Fruit fly (Drosophila melanogaster) whole organism, embryonic: ENCODE data around the gene PhKgamma.
A peak's percentile ranks its signal among the peaks of the same experiment; 100 is the strongest.

Experiments used
- Ada2b ChIP-seq: fragments of 200-800 bp; sonication (Bioruptor generic); IDR thresholded peaks from 2 replicates; pipeline ENCODE4 v1.3.6; 2022; ENCODE audit warnings: missing biosample characterization, missing genetic modification characterization
- B-H1 ChIP-seq: fragments of 200-800 bp; sonication (Bioruptor generic); IDR thresholded peaks from 3 replicates; pipeline ENCODE4 v1.3.6; 2022; ENCODE audit warnings: missing biosample characterization, missing genetic modification characterization
- CG10267 ChIP-seq: fragments of 200-800 bp; sonication (Bioruptor generic); optimal IDR thresholded peaks from 2 replicates; lab custom pipeline; 2018; ENCODE audit warnings: missing biosample characterization, mild to moderate bottlenecking, missing genetic modification characterization, moderate library complexity
- CG11093 ChIP-seq: fragments of 200-800 bp; sonication (Bioruptor generic); IDR thresholded peaks from 3 replicates; pipeline ENCODE4 v1.3.6; 2022; ENCODE audit warnings: missing biosample characterization, missing genetic modification characterization
- CG11247 ChIP-seq: fragments of 200-800 bp; sonication (Bioruptor generic); IDR thresholded peaks from 2 replicates; pipeline ENCODE4 v1.3.6; 2022; ENCODE audit warnings: missing biosample characterization, missing genetic modification characterization
- CG11398 ChIP-seq: fragments of 200-800 bp; sonication (Bioruptor generic); optimal IDR thresholded peaks from 2 replicates; lab custom pipeline; 2016; ENCODE audit warnings: missing biosample characterization, missing genetic modification characterization
- CG11723 ChIP-seq: fragments of 200-800 bp; sonication (Bioruptor generic); optimal IDR thresholded peaks from 2 replicates; lab custom pipeline; 2017; ENCODE audit warnings: missing biosample characterization, mild to moderate bottlenecking, missing genetic modification characterization
- CG12071 ChIP-seq: fragments of 200-800 bp; sonication (Bioruptor generic); optimal IDR thresholded peaks from 3 replicates; lab custom pipeline; 2018; ENCODE audit warnings: missing biosample characterization, mild to moderate bottlenecking, missing genetic modification characterization
- CG12104 ChIP-seq: fragments of 200-800 bp; sonication (Bioruptor generic); optimal IDR thresholded peaks from 3 replicates; lab custom pipeline; 2016; ENCODE audit warnings: missing biosample characterization, missing genetic modification characterization
- CG12391 ChIP-seq: fragments of 200-800 bp; sonication (Bioruptor generic); optimal IDR thresholded peaks from 3 replicates; lab custom pipeline; 2018; ENCODE audit warnings: missing biosample characterization, mild to moderate bottlenecking, missing genetic modification characterization, moderate library complexity
- CG12942 ChIP-seq: fragments of 200-800 bp; sonication (Bioruptor generic); optimal IDR thresholded peaks from 3 replicates; lab custom pipeline; 2016; ENCODE audit warnings: missing biosample characterization, missing genetic modification characterization
- CG13424 ChIP-seq: fragments of 200-800 bp; sonication (Bioruptor generic); optimal IDR thresholded peaks from 2 replicates; lab custom pipeline; 2019; ENCODE audit warnings: missing biosample characterization, mild to moderate bottlenecking, missing genetic modification characterization, moderate library complexity
- CG13775 ChIP-seq: fragments of 200-800 bp; sonication (Bioruptor generic); optimal IDR thresholded peaks from 3 replicates; lab custom pipeline; 2017; ENCODE audit warnings: missing biosample characterization, mild to moderate bottlenecking, missing genetic modification characterization
- CG14965 ChIP-seq: fragments of 200-800 bp; sonication (Bioruptor generic); optimal IDR thresholded peaks from 2 replicates; lab custom pipeline; 2016; ENCODE audit warnings: missing biosample characterization, missing genetic modification characterization, borderline replicate concordance
- CG15073 ChIP-seq: fragments of 200-800 bp; sonication (Bioruptor generic); optimal IDR thresholded peaks from 2 replicates; lab custom pipeline; 2016; ENCODE audit warnings: missing biosample characterization, missing genetic modification characterization
- CG15269 ChIP-seq: fragments of 200-800 bp; sonication (Bioruptor generic); optimal IDR thresholded peaks from 2 replicates; lab custom pipeline; 2018; ENCODE audit warnings: missing biosample characterization, mild to moderate bottlenecking, missing genetic modification characterization, moderate library complexity
- CG32767 ChIP-seq: fragments of 200-800 bp; sonication (Bioruptor generic); IDR thresholded peaks from 2 replicates; pipeline ENCODE4 v1.3.6; 2022; ENCODE audit warnings: missing biosample characterization, missing genetic modification characterization
- CG33557 ChIP-seq: fragments of 200-800 bp; sonication (Bioruptor generic); optimal IDR thresholded peaks from 2 replicates; lab custom pipeline; 2019; ENCODE audit warnings: missing biosample characterization, mild to moderate bottlenecking, missing genetic modification characterization, moderate library complexity
- CG7745 ChIP-seq: fragments of 200-800 bp; sonication (Bioruptor generic); optimal IDR thresholded peaks from 2 replicates; lab custom pipeline; 2018; ENCODE audit warnings: missing biosample characterization, mild to moderate bottlenecking, missing genetic modification characterization, moderate library complexity
- CG8290 ChIP-seq, 3 experiments: fragments of 200-800 bp; sonication (Bioruptor generic); optimal IDR thresholded peaks; 2 replicates each; lab custom pipeline; 2016 to 2019; ENCODE audit warnings: missing biosample characterization in 3 of 3, missing genetic modification characterization in 3 of 3, mild to moderate bottlenecking in 2 of 3, moderate library complexity in 1 of 3
- CG8765 ChIP-seq: fragments of 200-800 bp; sonication (Bioruptor generic); IDR thresholded peaks from 2 replicates; pipeline ENCODE4 v1.3.6; 2022; ENCODE audit warnings: missing biosample characterization, missing genetic modification characterization
- CG9932 ChIP-seq: fragments of 200-800 bp; sonication (Bioruptor generic); IDR thresholded peaks from 2 replicates; pipeline ENCODE4 v1.3.6; 2022; ENCODE audit warnings: missing biosample characterization, missing genetic modification characterization
- CrebB ChIP-seq: fragments of 200-800 bp; sonication (Bioruptor generic); optimal IDR thresholded peaks from 3 replicates; lab custom pipeline; 2018; ENCODE audit warnings: missing biosample characterization, mild to moderate bottlenecking, missing genetic modification characterization
- Dip3 ChIP-seq: fragments of 200-800 bp; sonication (Bioruptor generic); optimal IDR thresholded peaks from 3 replicates; lab custom pipeline; 2016; ENCODE audit warnings: missing biosample characterization, missing genetic modification characterization
- Ets97D ChIP-seq: fragments of 200-800 bp; sonication (Bioruptor generic); optimal IDR thresholded peaks from 3 replicates; lab custom pipeline; 2016; ENCODE audit warnings: missing biosample characterization, missing genetic modification characterization
- H2.0 ChIP-seq: fragments of 200-800 bp; sonication (Bioruptor generic); IDR thresholded peaks from 2 replicates; pipeline ENCODE4 v1.3.6; 2022; ENCODE audit warnings: missing biosample characterization, missing genetic modification characterization
- HHEX ChIP-seq: fragments of 200-800 bp; sonication (Bioruptor generic); optimal IDR thresholded peaks from 3 replicates; lab custom pipeline; 2017; ENCODE audit warnings: missing biosample characterization, mild to moderate bottlenecking, missing genetic modification characterization, missing genetic modification reagents
- Hey ChIP-seq: fragments of 200-800 bp; sonication (Bioruptor generic); optimal IDR thresholded peaks from 3 replicates; lab custom pipeline; 2018; ENCODE audit warnings: missing biosample characterization, mild to moderate bottlenecking, missing genetic modification characterization
- HmgD ChIP-seq: fragments of 200-800 bp; sonication (Bioruptor generic); optimal IDR thresholded peaks from 3 replicates; lab custom pipeline; 2016; ENCODE audit warnings: missing biosample characterization, missing genetic modification characterization
- Hr51 ChIP-seq, 2 experiments: fragments of 200-800 bp; sonication (Bioruptor generic); optimal IDR thresholded peaks; 2 replicates in 1 of 2; 3 replicates in 1 of 2; lab custom pipeline; 2016 to 2018; ENCODE audit warnings: missing biosample characterization in 2 of 2, missing genetic modification characterization in 2 of 2, mild to moderate bottlenecking in 1 of 2, moderate library complexity in 1 of 2
- Hsf ChIP-seq: fragments of 200-800 bp; sonication (Bioruptor generic); optimal IDR thresholded peaks from 3 replicates; lab custom pipeline; 2016; ENCODE audit warnings: missing biosample characterization, missing genetic modification characterization
- Jarid2 ChIP-seq: fragments of 200-800 bp; sonication (Bioruptor generic); optimal IDR thresholded peaks from 3 replicates; lab custom pipeline; 2017; ENCODE audit warnings: mild to moderate bottlenecking, missing biosample characterization, missing genetic modification reagents, missing genetic modification characterization
- Meics ChIP-seq: fragments of 200-800 bp; sonication (Bioruptor generic); optimal IDR thresholded peaks from 2 replicates; lab custom pipeline; 2017; ENCODE audit warnings: missing biosample characterization, mild to moderate bottlenecking, missing genetic modification characterization
- Oaz ChIP-seq: fragments of 200-800 bp; sonication (Bioruptor generic); IDR thresholded peaks from 2 replicates; pipeline ENCODE4 v1.3.6; 2022; ENCODE audit warnings: missing biosample characterization, missing genetic modification characterization
- Ptx1 ChIP-seq: fragments of 200-800 bp; sonication (Bioruptor generic); IDR thresholded peaks from 2 replicates; pipeline ENCODE4 v1.3.6; 2022; ENCODE audit warnings: missing biosample characterization, missing genetic modification characterization
- Ravus ChIP-seq: fragments of 200-800 bp; sonication (Bioruptor generic); IDR thresholded peaks from 2 replicates; pipeline ENCODE4 v1.3.6; 2022; ENCODE audit warnings: missing biosample characterization, missing genetic modification characterization
- Scr ChIP-seq: fragments of 200-800 bp; sonication (Bioruptor generic); IDR thresholded peaks from 2 replicates; pipeline ENCODE4 v1.3.6; 2022; ENCODE audit warnings: missing biosample characterization, missing genetic modification characterization; ENCODE audit not compliant: partially characterized antibody
- Spps ChIP-seq: fragments of 200-800 bp; sonication (Bioruptor generic); optimal IDR thresholded peaks from 2 replicates; lab custom pipeline; 2018; ENCODE audit warnings: missing biosample characterization, mild to moderate bottlenecking, missing genetic modification characterization
- Tbp ChIP-seq: fragments of >200 bp; optimal IDR thresholded peaks from 2 replicates; lab custom pipeline; 2018; ENCODE audit warnings: missing biosample characterization, missing genetic modification characterization
- bbx ChIP-seq: fragments of 200-800 bp; sonication (Bioruptor generic); IDR thresholded peaks from 2 replicates; pipeline ENCODE4 v1.3.6; 2022; ENCODE audit warnings: missing biosample characterization, missing genetic modification characterization; ENCODE audit not compliant: partially characterized antibody
- cas ChIP-seq: fragments of 200-800 bp; sonication (Bioruptor generic); IDR thresholded peaks from 2 replicates; pipeline ENCODE4 v1.3.6; 2022; ENCODE audit warnings: missing biosample characterization, missing genetic modification characterization
- disco-r ChIP-seq: fragments of 200-800 bp; sonication (Bioruptor generic); optimal IDR thresholded peaks from 2 replicates; lab custom pipeline; 2016; ENCODE audit warnings: missing biosample characterization, missing genetic modification characterization
- emc ChIP-seq: fragments of 200-800 bp; sonication (Bioruptor generic); optimal IDR thresholded peaks from 2 replicates; lab custom pipeline; 2016; ENCODE audit warnings: missing biosample characterization, missing genetic modification characterization
- gro ChIP-seq: fragments of 200-800 bp; sonication (Bioruptor generic); optimal IDR thresholded peaks from 2 replicates; lab custom pipeline; 2016; ENCODE audit warnings: missing biosample characterization, missing genetic modification characterization
- her ChIP-seq: fragments of 200-800 bp; sonication (Bioruptor generic); optimal IDR thresholded peaks from 2 replicates; lab custom pipeline; 2016; ENCODE audit warnings: missing biosample characterization, missing genetic modification characterization
- run ChIP-seq: fragments of 200-800 bp; sonication (Bioruptor generic); optimal IDR thresholded peaks from 3 replicates; lab custom pipeline; 2018; ENCODE audit warnings: missing biosample characterization, mild to moderate bottlenecking, missing genetic modification characterization
- sens ChIP-seq: fragments of 200-800 bp; sonication (Bioruptor generic); peaks from one replicate; lab custom pipeline; 2016; ENCODE audit warnings: missing biosample characterization, missing genetic modification characterization
- sisA ChIP-seq: fragments of 200-800 bp; sonication (Bioruptor generic); IDR thresholded peaks from 2 replicates; pipeline ENCODE4 v1.3.6; 2022; ENCODE audit warnings: missing biosample characterization, missing genetic modification characterization
- sr ChIP-seq: fragments of 200-800 bp; sonication (Bioruptor generic); IDR thresholded peaks from 3 replicates; pipeline ENCODE4 v1.3.6; 2022; ENCODE audit warnings: missing biosample characterization, missing genetic modification characterization
- vnd ChIP-seq: fragments of 200-800 bp; sonication (Bioruptor generic); IDR thresholded peaks from 3 replicates; pipeline ENCODE4 v1.3.6; 2022; ENCODE audit warnings: missing biosample characterization, missing genetic modification characterization; ENCODE audit not compliant: partially characterized antibody
- yki ChIP-seq: fragments of >200 bp; optimal IDR thresholded peaks from 3 replicates; lab custom pipeline; 2018

PhKgamma gene

dm6 chrX:11678539-11679040 lies 16.3 kb upstream of the PhKgamma start, which contains the start of the genes Vlet and bif (continued):
- peak; percentile 74 for TF ChIP-seq CG9932
- TF ChIP-seq CG15073 (GFP tag; lab: Kevin White, UChicago), result no peak
- no peak for TF ChIP-seq CG11093 (GFP tag; lab: Robert Waterston, UW)
- TF ChIP-seq yki (lab: Kevin White, UChicago), result no peak
- TF ChIP-seq CG14965 (GFP tag; lab: Kevin White, UChicago), result no peak
- TF ChIP-seq CG11247 (GFP tag; lab: Robert Waterston, UW), result no peak
- peak; percentile 34 for TF ChIP-seq CG8290 (GFP tag; optimal IDR thresholded peaks at IDR 0.05; lab: Kevin White, UChicago)
- TF ChIP-seq CG8290 (tag; optimal IDR thresholded peaks at IDR 0.05; lab: Kevin White, UChicago), result peak in 1 of 2 experiments; percentile 25
- 0 out of 2 replicates have a peak, but pooled peaks have one; percentile 13 for TF ChIP-seq Ada2b (GFP tag; lab: Robert Waterston, UW)
- TF ChIP-seq disco-r (GFP tag; lab: Kevin White, UChicago), result no peak
- peak; percentile 25 for TF ChIP-seq CrebB (tag; lab: Kevin White, UChicago)
- peak; percentile 89 for TF ChIP-seq sens (GFP tag; lab: Kevin White, UChicago)
- peak; percentile 62 for TF ChIP-seq Scr (GFP tag; lab: Robert Waterston, UW)
- TF ChIP-seq Tbp (GFP tag; lab: Kevin White, UChicago), result no peak
- no peak for TF ChIP-seq CG7745 (tag; lab: Kevin White, UChicago)
- TF ChIP-seq CG13424 (tag; lab: Kevin White, UChicago), result peak; percentile 78
- peak; percentile 78 for TF ChIP-seq CG15269 (tag; lab: Kevin White, UChicago)
- no peak for TF ChIP-seq run (tag; lab: Kevin White, UChicago)
- TF ChIP-seq CG12104 (GFP tag; lab: Kevin White, UChicago), result peak; percentile 41
- TF ChIP-seq Hr51 (GFP tag; optimal IDR thresholded peaks at IDR 0.05; lab: Kevin White, UChicago), result peak in 1 of 2 experiments; percentile 44
- no peak for TF ChIP-seq cas (GFP tag; lab: Robert Waterston, UW)
- no peak for TF ChIP-seq CG8765 (GFP tag; lab: Robert Waterston, UW)
- peak; percentile 76 for TF ChIP-seq Meics (GFP tag; lab: Kevin White, UChicago)
- TF ChIP-seq HmgD (GFP tag; lab: Kevin White, UChicago), result no peak
- TF ChIP-seq CG11723, result peak; percentile 40
- TF ChIP-seq Hey (tag; lab: Kevin White, UChicago), result no peak
- TF ChIP-seq vnd (GFP tag; lab: Robert Waterston, UW), result peak; percentile 59; the same call in 2 of the 3 replicates
- peak; percentile 55 for TF ChIP-seq bbx (GFP tag; lab: Robert Waterston, UW)
- TF ChIP-seq Ravus (GFP tag; lab: Robert Waterston, UW), result no peak
- TF ChIP-seq emc (GFP tag; lab: Kevin White, UChicago), result no peak
- TF ChIP-seq H2.0 (GFP tag; lab: Robert Waterston, UW), result peak; percentile 53
- no peak for TF ChIP-seq Jarid2 (GFP tag; lab: Kevin White, UChicago)
- TF ChIP-seq Ptx1 (GFP tag; lab: Robert Waterston, UW), result peak; percentile 52
- TF ChIP-seq Dip3 (GFP tag; lab: Kevin White, UChicago), result peak; percentile 11
- TF ChIP-seq Oaz (GFP tag; lab: Robert Waterston, UW), result no peak
- TF ChIP-seq sisA, result peak; percentile 70
- TF ChIP-seq gro, result peak; percentile 8
- no peak for TF ChIP-seq CG32767 (GFP tag; lab: Robert Waterston, UW)
- peak; percentile 25 for TF ChIP-seq Ets97D (GFP tag; lab: Kevin White, UChicago)
- TF ChIP-seq sr (GFP tag; lab: Robert Waterston, UW), result no peak
- peak; percentile 77 for TF ChIP-seq CG12391 (tag; lab: Kevin White, UChicago)
- TF ChIP-seq Spps, result peak; percentile 19
- TF ChIP-seq CG12942, result peak; percentile 47
- peak; percentile 36 for TF ChIP-seq her (GFP tag; lab: Kevin White, UChicago)
- no peak for TF ChIP-seq CG12071 (GFP tag; lab: Kevin White, UChicago)
- peak; percentile 26 for TF ChIP-seq CG33557 (GFP tag; lab: Kevin White, UChicago)
- TF ChIP-seq HHEX (GFP tag; lab: Kevin White, UChicago), result peak; percentile 52
- no peak for TF ChIP-seq B-H1 (GFP tag; lab: Robert Waterston, UW)
- TF ChIP-seq CG11398 (GFP tag; lab: Kevin White, UChicago), result no peak
- TF ChIP-seq Hsf (GFP tag; lab: Kevin White, UChicago), result peak; percentile 33
- TF ChIP-seq CG13775 (GFP tag; lab: Kevin White, UChicago), result peak; percentile 78
- peak; percentile 76 for TF ChIP-seq CG10267 (tag; lab: Kevin White, UChicago)
